Fruit fly (Drosophila melanogaster): Measurements from ENCODE around the gene Ucp4C.

Ucp4C gene

DNA sequence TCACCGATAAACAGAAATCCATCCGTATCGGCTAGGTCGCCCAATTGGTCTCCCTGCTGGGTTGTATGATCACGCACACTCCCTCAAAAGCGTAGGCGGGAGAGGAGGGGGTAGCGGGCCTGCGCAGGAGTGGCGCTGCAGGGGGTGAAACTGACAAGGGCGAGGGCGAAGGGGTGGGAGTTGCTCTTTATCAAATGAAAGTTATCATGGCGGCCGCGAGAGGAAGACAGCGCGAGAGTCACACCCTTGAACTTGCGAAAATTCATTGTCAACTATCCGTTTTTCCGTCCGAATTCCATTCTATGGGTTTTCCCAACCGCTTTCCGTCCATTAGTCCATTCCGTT lies 10.7 kb downstream of the Ucp4C start:
- TF ChIP-seq Med (GFP tag) (peak; percentile 38), ewg (GFP tag; optimal IDR thresholded peaks at IDR 0.05) (peak; percentile 95), HLH4C (GFP tag; IDR thresholded peaks at IDR 0.05; ENCODE audit: partially characterized antibody) (no peak), grn (GFP tag; optimal IDR thresholded peaks at IDR 0.05) (peak; percentile 49), row (GFP tag; IDR thresholded peaks at IDR 0.05) (no peak), CG7928 (GFP tag; optimal IDR thresholded peaks at IDR 0.05) (no peak), gfzf (GFP tag; optimal IDR thresholded peaks at IDR 0.05) (no peak), Ptx1 (GFP tag; IDR thresholded peaks at IDR 0.05) (no peak), fd102C (GFP tag; optimal IDR thresholded peaks at IDR 0.05) (no peak), pros (GFP tag; optimal IDR thresholded peaks at IDR 0.05) (peak; percentile 40), CG34376 (GFP tag; optimal IDR thresholded peaks at IDR 0.05) (no peak), p53 (GFP tag; optimal IDR thresholded peaks at IDR 0.05) (no peak), CG12071 (GFP tag; optimal IDR thresholded peaks at IDR 0.05) (peak; percentile 7), Scr (GFP tag; IDR thresholded peaks at IDR 0.05; ENCODE audit: partially characterized antibody) (no peak), CG4360 (GFP tag; IDR thresholded peaks at IDR 0.05) (no peak), CG13775 (GFP tag; optimal IDR thresholded peaks at IDR 0.05) (no peak), CG13624 (GFP tag; optimal IDR thresholded peaks at IDR 0.05) (no peak), CG3065 (GFP tag; optimal IDR thresholded peaks at IDR 0.05) (peak; percentile 31), CG2678 (tag; optimal IDR thresholded peaks at IDR 0.05) (no peak), CG1602 (GFP tag; optimal IDR thresholded peaks at IDR 0.05) (no peak), Oli (tag; optimal IDR thresholded peaks at IDR 0.05) (no peak), rib (GFP tag; IDR thresholded peaks at IDR 0.05) (no peak), CG12236 (GFP tag; optimal IDR thresholded peaks at IDR 0.05) (no peak), CG15479 (GFP tag; optimal IDR thresholded peaks at IDR 0.05) (peak; percentile 79), ase (GFP tag; IDR thresholded peaks at IDR 0.05) (no peak), CG15696 (tag; optimal IDR thresholded peaks at IDR 0.05) (no peak), Hr78 (GFP tag; optimal IDR thresholded peaks at IDR 0.05) (peak in 1 of 2 experiments; percentile 33), Jarid2 (GFP tag; optimal IDR thresholded peaks at IDR 0.05) (no peak), CG10654 (GFP tag; optimal IDR thresholded peaks at IDR 0.05) (no peak), sug (tag; optimal IDR thresholded peaks at IDR 0.05) (peak; percentile 93), Rx (GFP tag; IDR thresholded peaks at IDR 0.05) (no peak), chn (GFP tag; optimal IDR thresholded peaks at IDR 0.05) (no peak), CG1832 (GFP tag; optimal IDR thresholded peaks at IDR 0.05) (peak; percentile 46), CG10267 (tag; optimal IDR thresholded peaks at IDR 0.05) (peak; percentile 42), CG9727 (GFP tag; optimal IDR thresholded peaks at IDR 0.05) (no peak), CG10274 (GFP tag; optimal IDR thresholded peaks at IDR 0.05) (no peak), CG5245 (GFP tag; optimal IDR thresholded peaks at IDR 0.05) (no peak), phol (tag; optimal IDR thresholded peaks at IDR 0.05) (peak; percentile 61), ara (GFP tag; IDR thresholded peaks at IDR 0.05) (no peak)

DNA sequence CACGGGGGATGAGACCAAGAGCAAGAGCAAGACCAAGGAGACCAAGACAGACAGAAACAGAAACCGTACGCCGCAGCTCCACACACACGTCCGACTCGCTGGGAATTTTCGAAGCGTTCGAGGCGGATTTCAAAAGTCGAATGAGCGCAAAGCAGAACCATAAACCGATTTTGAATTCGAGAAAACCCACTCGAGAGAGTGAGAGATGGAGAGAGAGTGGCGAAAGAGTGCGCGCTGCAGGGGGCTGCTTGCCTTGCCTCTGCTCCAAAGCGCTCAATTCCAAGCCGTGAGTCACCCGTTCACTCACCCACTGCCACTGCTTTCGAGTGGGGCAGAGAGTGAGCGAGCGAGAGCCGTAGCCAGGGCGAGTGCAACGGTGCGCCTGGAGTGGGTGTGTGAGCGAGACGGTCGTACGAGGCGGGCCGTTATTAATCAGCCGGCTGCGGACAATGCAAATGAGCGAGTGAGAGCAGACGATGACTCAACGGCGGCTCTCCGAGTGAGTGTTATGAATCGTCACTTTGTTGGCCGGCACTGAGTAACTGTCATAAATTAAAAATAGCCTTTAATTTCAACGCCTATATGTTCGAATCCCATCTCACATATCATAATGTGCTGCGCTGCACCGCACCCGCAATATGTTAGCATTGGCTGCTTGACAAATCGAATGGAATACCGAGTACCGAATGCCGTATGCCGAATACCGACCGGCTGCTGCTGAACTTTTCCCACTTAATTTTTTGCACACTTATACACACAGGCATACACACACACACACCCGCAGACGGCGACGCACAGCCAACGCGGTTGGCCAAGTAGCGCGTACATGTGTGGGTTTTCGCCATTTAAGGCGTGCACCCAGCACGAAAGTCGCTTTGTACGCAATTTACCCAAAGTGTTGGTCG lies 11.8 kb downstream of the Ucp4C start:
- no peak for TF ChIP-seq hth (optimal IDR thresholded peaks at IDR 0.05)
- no peak for TF ChIP-seq CG15696 (tag; optimal IDR thresholded peaks at IDR 0.05)
- peak; percentile 33 for TF ChIP-seq cwo (GFP tag; optimal IDR thresholded peaks at IDR 0.05)
- TF ChIP-seq D19A (tag; optimal IDR thresholded peaks at IDR 0.05), result peak; percentile 19
- TF ChIP-seq CG34224 (GFP tag; IDR thresholded peaks at IDR 0.05; ENCODE audit: partially characterized antibody), result no peak
- peak; percentile 16 for TF ChIP-seq oc (tag; optimal IDR thresholded peaks at IDR 0.05)
- no peak for TF ChIP-seq cas (GFP tag; IDR thresholded peaks at IDR 0.05)
- peak; percentile 49 for TF ChIP-seq MTF-1 (GFP tag; optimal IDR thresholded peaks at IDR 0.05; ENCODE audit: borderline replicate concordance)
- TF ChIP-seq dpn (GFP tag; optimal IDR thresholded peaks at IDR 0.05), result peak in 1 of 2 experiments; percentile 9
- TF ChIP-seq stwl (tag; optimal IDR thresholded peaks at IDR 0.05), result no peak
- no peak for TF ChIP-seq CG31224 (GFP tag; IDR thresholded peaks at IDR 0.05)
- no peak for TF ChIP-seq trh (GFP tag; optimal IDR thresholded peaks at IDR 0.05)
- peak; percentile 20 for TF ChIP-seq Nf-YB (GFP tag; optimal IDR thresholded peaks at IDR 0.05)
